Worm (Caenorhabditis elegans) whole organism, late embryonic: Measurements from ENCODE around the gene mnk-1.

ENCODE experiments used
- C38D4.7 ChIP-seq: fragments of 200-800 bp; sonication (Bioruptor generic); optimal IDR thresholded peaks from 2 replicates; lab custom pipeline; 2018; ENCODE audit warnings: mild to moderate bottlenecking, missing genetic modification characterization, moderate library complexity, missing compliant biosample characterization
- K09A11.1 ChIP-seq: sonication (generic microtip); optimal IDR thresholded peaks from 2 replicates; lab custom pipeline; 2017; ENCODE audit warnings: antibody characterized with exemption, mild to moderate bottlenecking, missing genetic modification characterization, missing compliant biosample characterization; ENCODE audit not compliant: insufficient read depth
- T23F11.4 ChIP-seq: fragments of 200-800 bp; sonication (Bioruptor generic); optimal IDR thresholded peaks from 2 replicates; lab custom pipeline; 2018; ENCODE audit warnings: mild to moderate bottlenecking, missing genetic modification characterization, missing compliant biosample characterization
- Y22D7AL.16 ChIP-seq: sonication (generic microtip); optimal IDR thresholded peaks from 2 replicates; lab custom pipeline; 2016; ENCODE audit warnings: missing genetic modification characterization, missing compliant biosample characterization
- ceh-14 ChIP-seq: sonication (generic microtip); optimal IDR thresholded peaks from 2 replicates; lab custom pipeline; 2016; ENCODE audit warnings: missing genotype, missing genetic modification characterization, missing compliant biosample characterization
- ceh-18 ChIP-seq: sonication (generic microtip); optimal IDR thresholded peaks from 2 replicates; lab custom pipeline; 2016; ENCODE audit warnings: missing genetic modification characterization, missing compliant biosample characterization
- ceh-19 ChIP-seq: fragments of 200-800 bp; sonication (Bioruptor generic); optimal IDR thresholded peaks from 2 replicates; lab custom pipeline; 2018; ENCODE audit warnings: mild to moderate bottlenecking, missing genetic modification characterization, missing compliant biosample characterization
- ceh-2 ChIP-seq: sonication (generic microtip); optimal IDR thresholded peaks from 2 replicates; lab custom pipeline; 2016; ENCODE audit warnings: missing genotype, missing genetic modification characterization, missing compliant biosample characterization
- ceh-22 ChIP-seq: sonication (generic microtip); optimal IDR thresholded peaks from 2 replicates; lab custom pipeline; 2017; ENCODE audit warnings: missing biosample characterization, missing genetic modification characterization
- ceh-31 ChIP-seq: sonication (generic microtip); optimal IDR thresholded peaks from 2 replicates; lab custom pipeline; 2016; ENCODE audit warnings: missing genetic modification characterization, missing compliant biosample characterization
- ceh-34 ChIP-seq: sonication (generic microtip); optimal IDR thresholded peaks from 2 replicates; lab custom pipeline; 2016; ENCODE audit warnings: mild to moderate bottlenecking, missing genetic modification characterization, missing compliant biosample characterization
- ceh-45 ChIP-seq: fragments of 200-800 bp; sonication (Bioruptor generic); IDR thresholded peaks from 2 replicates; pipeline ENCODE4 v1.3.6; 2022; ENCODE audit warnings: missing genetic modification reagents, missing genetic modification characterization, missing compliant biosample characterization
- ceh-48 ChIP-seq: sonication (generic microtip); optimal IDR thresholded peaks from 2 replicates; lab custom pipeline; 2016; ENCODE audit warnings: missing genetic modification characterization, inconsistent platforms, missing compliant biosample characterization
- ceh-6 ChIP-seq: fragments of 200-800 bp; sonication (Bioruptor generic); optimal IDR thresholded peaks from 2 replicates; lab custom pipeline; 2018; ENCODE audit warnings: mild to moderate bottlenecking, missing genetic modification characterization, missing compliant biosample characterization
- che-1 ChIP-seq: sonication (generic microtip); optimal IDR thresholded peaks from 2 replicates; lab custom pipeline; 2016; ENCODE audit warnings: mild to moderate bottlenecking, missing genetic modification characterization, missing compliant biosample characterization
- elt-4 ChIP-seq: sonication (generic microtip); optimal IDR thresholded peaks from 2 replicates; lab custom pipeline; 2016; ENCODE audit warnings: missing genetic modification characterization, missing compliant biosample characterization
- ets-4 ChIP-seq: sonication (generic microtip); optimal IDR thresholded peaks from 2 replicates; lab custom pipeline; 2016; ENCODE audit warnings: missing genetic modification characterization, missing compliant biosample characterization
- eyg-1 ChIP-seq: sonication (generic microtip); optimal IDR thresholded peaks from 2 replicates; lab custom pipeline; 2016; ENCODE audit warnings: missing genotype, missing genetic modification characterization, missing compliant biosample characterization
- fax-1 ChIP-seq: sonication (generic microtip); optimal IDR thresholded peaks from 2 replicates; lab custom pipeline; 2016; ENCODE audit warnings: missing genotype, missing genetic modification characterization, missing compliant biosample characterization
- hlh-13 ChIP-seq: fragments of 200-800 bp; sonication (Bioruptor generic); optimal IDR thresholded peaks from 2 replicates; lab custom pipeline; 2018; ENCODE audit warnings: mild to moderate bottlenecking, missing genetic modification characterization, missing compliant biosample characterization
- hlh-30 ChIP-seq: sonication (generic microtip); optimal IDR thresholded peaks from 2 replicates; lab custom pipeline; 2017; ENCODE audit warnings: antibody characterized with exemption, missing genetic modification characterization, missing compliant biosample characterization; ENCODE audit not compliant: insufficient read depth
- hlh-6 ChIP-seq: sonication (generic microtip); optimal IDR thresholded peaks from 2 replicates; lab custom pipeline; 2016; ENCODE audit warnings: missing genotype, missing genetic modification characterization, missing compliant biosample characterization
- hlh-8 ChIP-seq: sonication (generic microtip); optimal IDR thresholded peaks from 2 replicates; lab custom pipeline; 2016; ENCODE audit warnings: missing genotype, missing genetic modification characterization, missing compliant biosample characterization
- lin-11 ChIP-seq: fragments of 200-800 bp; sonication (Bioruptor generic); optimal IDR thresholded peaks from 2 replicates; lab custom pipeline; 2018; ENCODE audit warnings: mild to moderate bottlenecking, missing genetic modification characterization, missing compliant biosample characterization
- madf-2 ChIP-seq: sonication (generic microtip); optimal IDR thresholded peaks from 2 replicates; lab custom pipeline; 2017; ENCODE audit warnings: missing genetic modification characterization, missing compliant biosample characterization
- mec-3 ChIP-seq: sonication (generic microtip); optimal IDR thresholded peaks from 2 replicates; lab custom pipeline; 2016; ENCODE audit warnings: borderline replicate concordance, missing genetic modification characterization, missing compliant biosample characterization
- odd-2 ChIP-seq: sonication (generic microtip); optimal IDR thresholded peaks from 2 replicates; lab custom pipeline; 2017; ENCODE audit warnings: antibody characterized with exemption, mild to moderate bottlenecking, missing genetic modification characterization, missing compliant biosample characterization
- pat-9 ChIP-seq: fragments of 200-800 bp; sonication (Bioruptor generic); optimal IDR thresholded peaks from 2 replicates; lab custom pipeline; 2018; ENCODE audit warnings: mild to moderate bottlenecking, missing genetic modification characterization, moderate library complexity, missing compliant biosample characterization
- pax-1 ChIP-seq: fragments of 150-350 bp; optimal IDR thresholded peaks from 2 replicates; lab custom pipeline; 2014; ENCODE audit warnings: missing biosample characterization, missing genetic modification characterization
- pros-1 ChIP-seq: fragments of 150-350 bp; optimal IDR thresholded peaks from 2 replicates; lab custom pipeline; 2014; ENCODE audit warnings: missing biosample characterization, missing genetic modification reagents, missing genetic modification characterization
- ref-2 ChIP-seq: sonication (generic microtip); optimal IDR thresholded peaks from 2 replicates; lab custom pipeline; 2016; ENCODE audit warnings: missing genetic modification characterization, missing compliant biosample characterization
- sdc-2 ChIP-seq: sonication (generic microtip); optimal IDR thresholded peaks from 2 replicates; lab custom pipeline; 2016; ENCODE audit warnings: missing genotype, missing genetic modification characterization, missing compliant biosample characterization
- sox-2 ChIP-seq: fragments of 200-800 bp; sonication (Bioruptor generic); IDR thresholded peaks from 2 replicates; pipeline ENCODE4 v1.3.6; 2022; ENCODE audit warnings: missing genetic modification reagents, missing genetic modification characterization, missing compliant biosample characterization
- sox-4 ChIP-seq: sonication (generic microtip); optimal IDR thresholded peaks from 2 replicates; lab custom pipeline; 2017; ENCODE audit warnings: mild to moderate bottlenecking, missing genetic modification characterization, inconsistent platforms, missing compliant biosample characterization
- syd-9 ChIP-seq: sonication (generic microtip); optimal IDR thresholded peaks from 2 replicates; lab custom pipeline; 2016; ENCODE audit warnings: mild to moderate bottlenecking, missing genetic modification characterization, moderate library complexity, missing compliant biosample characterization
- tbx-2 ChIP-seq: sonication (generic microtip); optimal IDR thresholded peaks from 2 replicates; lab custom pipeline; 2016; ENCODE audit warnings: missing genetic modification characterization, missing compliant biosample characterization
- tbx-7 ChIP-seq: sonication (generic microtip); optimal IDR thresholded peaks from 2 replicates; lab custom pipeline; 2016; ENCODE audit warnings: missing genotype, missing genetic modification characterization, missing compliant biosample characterization
- ttx-3 ChIP-seq: sonication (generic microtip); optimal IDR thresholded peaks from 2 replicates; lab custom pipeline; 2016; ENCODE audit warnings: missing genetic modification reagents, missing genetic modification characterization, missing compliant biosample characterization
- unc-3 ChIP-seq, 2 experiments: fragments of 200-800 bp in 1 of 2; sonication (Bioruptor generic) in 1 of 2; sonication (generic microtip) in 1 of 2; conservative IDR thresholded peaks in 1 of 2; optimal IDR thresholded peaks in 1 of 2; 2 replicates each; pipeline versions ENCODE4 v1.3.6 to Lab custom; 2016 to 2022; ENCODE audit warnings: missing compliant biosample characterization in 2 of 2, missing genetic modification characterization in 2 of 2, missing genetic modification reagents in 1 of 2
- unc-55 ChIP-seq: sonication (generic microtip); optimal IDR thresholded peaks from 2 replicates; lab custom pipeline; 2017; ENCODE audit warnings: missing biosample characterization, missing genetic modification reagents, missing genetic modification characterization
- ztf-16 ChIP-seq: sonication (generic microtip); optimal IDR thresholded peaks from 2 replicates; lab custom pipeline; 2017; ENCODE audit warnings: missing genetic modification characterization, missing compliant biosample characterization

mnk-1 gene

DNA sequence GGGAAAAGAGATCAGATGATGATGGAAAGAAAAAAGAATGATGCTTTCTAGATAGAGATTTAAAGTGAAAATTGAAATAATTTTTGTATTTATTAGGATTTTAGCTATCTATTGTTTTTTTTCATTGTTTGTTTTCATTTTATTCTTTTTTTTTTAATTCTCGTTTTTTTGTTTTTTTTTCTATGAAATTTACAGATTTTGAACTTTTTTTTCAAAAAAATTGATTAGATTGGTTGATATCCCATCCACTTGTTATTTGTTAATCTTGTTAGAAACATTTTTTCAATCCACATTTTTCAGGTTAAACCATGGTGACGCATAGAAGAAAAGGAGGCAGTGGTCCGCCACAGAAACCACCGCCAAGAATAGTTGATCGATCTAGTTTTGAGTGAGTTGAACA, 29.2 kb upstream of the mnk-1 start, which contains the start of gene algn-9:
TSS of gene algn-9 (plus strand) at position 301 of the 400 bp plus-strand sequence.
- TF ChIP-seq ceh-18 (no peak), madf-2 (tag; lab: Kevin White, UChicago) (no peak), che-1 (tag; lab: Kevin White, UChicago) (no peak), ref-2 (tag; lab: Kevin White, UChicago) (no peak), ceh-31 (tag; lab: Kevin White, UChicago) (no peak), pat-9 (tag; lab: Kevin White, UChicago) (no peak), lin-11 (tag; lab: Kevin White, UChicago) (no peak), tbx-7 (tag; lab: Kevin White, UChicago) (no peak), T23F11.4 (GFP tag; lab: Kevin White, UChicago) (no peak), ztf-16 (tag; lab: Kevin White, UChicago) (no peak)

DNA sequence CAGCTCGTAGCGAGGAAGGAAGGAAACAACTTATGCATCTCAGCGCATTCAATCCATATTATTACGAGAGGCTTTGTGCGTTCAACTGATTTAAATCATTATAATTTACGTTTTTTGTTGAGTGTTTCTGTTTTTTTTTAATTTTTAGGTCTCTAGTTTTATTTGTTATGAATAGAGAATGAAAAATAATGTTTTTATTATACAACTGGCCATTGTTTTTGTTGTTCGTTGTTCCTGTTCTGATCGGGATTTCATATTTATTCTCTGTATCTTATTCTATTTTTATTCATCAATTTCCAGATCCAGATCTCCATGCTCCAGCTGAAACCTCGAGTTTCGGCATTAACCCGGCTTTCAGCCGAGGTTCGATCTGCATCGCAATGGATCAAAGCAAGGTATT, 27.5 kb upstream of the mnk-1 start, which contains the start of gene mrps-22:
TSS of gene mrps-22 (plus strand) at position 301 of the 400 bp plus-strand sequence.
- TF ChIP-seq K09A11.1 (no peak), pax-1 (tag; lab: Kevin White, UChicago) (no peak), tbx-2 (no peak), ceh-6 (GFP tag; lab: Kevin White, UChicago) (no peak), pros-1 (no peak), hlh-30 (tag; lab: Kevin White, UChicago) (no peak), ref-2 (tag; lab: Kevin White, UChicago) (no peak), tbx-7 (tag; lab: Kevin White, UChicago) (no peak), hlh-13 (GFP tag; lab: Kevin White, UChicago) (no peak), pat-9 (tag; lab: Kevin White, UChicago) (no peak), ceh-34 (tag; lab: Kevin White, UChicago) (no peak), sox-2 (no peak), hlh-8 (tag; lab: Kevin White, UChicago) (no peak), sdc-2 (tag; lab: Kevin White, UChicago) (no peak)

DNA sequence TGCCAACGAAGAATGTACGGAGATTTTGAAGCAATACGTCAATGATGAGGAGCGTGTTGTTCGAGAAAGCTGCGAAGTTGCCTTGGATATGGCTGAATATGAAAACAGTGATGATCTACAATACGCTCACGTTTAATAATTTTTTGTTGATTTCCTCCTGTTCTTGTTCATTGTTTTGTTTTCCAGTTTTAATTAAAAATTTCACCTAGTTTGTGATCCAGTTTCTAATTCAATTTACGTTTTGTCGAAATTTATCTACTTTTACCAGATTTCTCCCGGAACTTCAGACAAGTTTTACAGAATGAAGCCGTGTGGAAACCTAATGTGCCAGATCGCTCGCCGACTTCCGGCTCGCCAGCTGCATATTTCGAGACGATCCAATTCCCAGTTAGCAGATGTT, 26.0 kb upstream of the mnk-1 start, which contains the start of gene dap-3:
TSS of gene dap-3 (plus strand) at position 301 of the 400 bp plus-strand sequence.
- TF ChIP-seq ceh-19 (GFP tag; lab: Kevin White, UChicago) (no peak), T23F11.4 (GFP tag; lab: Kevin White, UChicago) (no peak), pax-1 (tag; lab: Kevin White, UChicago) (no peak), Y22D7AL.16 (tag; lab: Kevin White, UChicago) (no peak), hlh-8 (tag; lab: Kevin White, UChicago) (no peak), ceh-22 (tag; lab: Kevin White, UChicago) (no peak), madf-2 (tag; lab: Kevin White, UChicago) (no peak), K09A11.1 (no peak), syd-9 (tag; lab: Kevin White, UChicago) (no peak), hlh-13 (GFP tag; lab: Kevin White, UChicago) (no peak), ceh-6 (GFP tag; lab: Kevin White, UChicago) (no peak), ztf-16 (tag; lab: Kevin White, UChicago) (no peak), ref-2 (tag; lab: Kevin White, UChicago) (no peak), sox-4 (tag; lab: Kevin White, UChicago) (no peak), ceh-14 (tag; lab: Kevin White, UChicago) (no peak), mec-3 (no peak), ets-4 (tag; lab: Kevin White, UChicago) (no peak), unc-55 (GFP tag; lab: Kevin White, UChicago) (no peak), pros-1 (no peak), fax-1 (no peak)
- TF ChIP-seq, all 69 proteins: peak for 0

DNA sequence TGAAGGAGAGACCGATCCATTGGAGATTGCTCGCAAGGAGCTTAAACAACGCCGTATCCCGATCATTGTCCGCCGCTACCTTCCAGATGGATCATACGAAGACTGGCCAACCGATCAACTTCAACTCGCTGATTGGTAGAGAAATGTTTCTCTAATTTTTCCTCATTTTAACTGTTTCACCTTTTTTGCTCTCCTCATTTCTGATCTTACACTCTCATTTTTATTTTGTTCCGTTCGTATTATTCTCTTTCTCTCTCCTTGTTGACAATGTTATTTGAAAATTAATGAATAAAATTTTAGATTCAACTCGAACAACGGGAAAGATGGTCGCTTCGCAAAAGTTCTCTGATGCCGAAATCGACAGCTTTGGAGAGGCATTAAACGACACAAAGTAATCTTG, 24.8 kb upstream of the mnk-1 start, which contains the start of gene dohh-1:
TSS of gene dohh-1 (plus strand) at position 301 of the 400 bp plus-strand sequence.
- TF ChIP-seq tbx-7 (tag; lab: Kevin White, UChicago) (no peak), C38D4.7 (GFP tag; lab: Kevin White, UChicago) (no peak), hlh-30 (tag; lab: Kevin White, UChicago) (no peak), mec-3 (no peak), eyg-1 (tag; lab: Kevin White, UChicago) (no peak), ttx-3 (no peak), elt-4 (tag; lab: Kevin White, UChicago) (no peak), unc-3 (GFP tag; conservative IDR thresholded peaks at IDR 0.05; lab: Robert Waterston, UW) (no peak), unc-3 (tag; optimal IDR thresholded peaks at IDR 0.05; lab: Kevin White, UChicago) (no peak), odd-2 (no peak), hlh-6 (tag; lab: Kevin White, UChicago) (no peak), ceh-45 (no peak), ceh-48 (no peak), ceh-2 (no peak), syd-9 (tag; lab: Kevin White, UChicago) (no peak), K09A11.1 (no peak)
